Worm (Caenorhabditis elegans): ENCODE data around the gene drp-1.

DNA sequence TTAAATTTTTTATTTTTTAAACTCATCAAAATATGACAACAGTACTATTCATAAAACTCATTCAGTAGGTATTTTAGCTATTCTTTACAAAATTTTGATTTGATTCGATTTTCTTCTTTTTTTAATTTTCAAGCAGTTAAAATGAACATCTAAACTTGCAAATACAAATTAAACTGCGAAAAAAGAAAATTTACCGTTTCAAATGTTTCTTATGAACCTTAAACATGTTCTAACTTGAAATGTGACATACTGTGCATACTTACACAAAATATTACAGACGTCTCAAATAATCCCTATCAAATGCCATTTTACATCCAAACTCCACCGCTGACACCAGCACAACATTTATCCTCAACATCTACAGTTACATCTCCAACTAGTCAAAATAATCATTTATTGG, 46.1 kb downstream of the drp-1 start, which contains the start of gene fkh-7:
- TF ChIP-seq lsy-2 (tag; optimal IDR thresholded peaks at IDR 0.05) (no peak), ham-2 (GFP tag; optimal IDR thresholded peaks at IDR 0.05) (no peak), elt-1 (tag; optimal IDR thresholded peaks at IDR 0.05; ENCODE audit: borderline replicate concordance, insufficient read depth) (no peak), unc-62 (GFP tag; optimal IDR thresholded peaks at IDR 0.05) (no peak), nhr-237 (tag; optimal IDR thresholded peaks at IDR 0.05) (no peak), lin-13 (tag; optimal IDR thresholded peaks at IDR 0.05) (no peak)

All from whole organism, mixed stage, embryonic.